Worm (Caenorhabditis elegans): ENCODE results near the gene str-66.

The str-66 gene

DNA sequence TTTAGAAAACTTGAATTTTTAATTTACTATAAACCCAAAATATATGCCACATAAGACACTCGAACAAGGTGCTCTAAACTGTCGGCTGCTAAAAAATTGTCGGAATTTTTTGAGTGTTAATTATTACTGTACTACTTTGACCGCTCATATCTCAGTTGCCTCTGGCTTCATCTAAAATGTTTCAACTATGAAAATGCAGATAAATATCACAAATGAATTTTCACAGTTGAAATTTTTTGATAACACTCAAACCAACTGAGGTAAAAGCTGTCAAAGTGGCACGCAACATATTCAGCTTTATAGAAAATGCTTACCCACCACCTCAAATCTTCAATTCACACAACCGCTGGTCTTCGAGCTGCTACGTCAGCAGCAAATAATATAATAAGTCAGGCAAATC lies 15.3 kb downstream of the str-66 start, which contains the start of gene acs-21:
Gene acs-21 (plus strand): TSS at position 301 of the 400 bp plus-strand sequence.
- TF ChIP-seq C38D4.7 (GFP tag; optimal IDR thresholded peaks at IDR 0.05) (no peak), ets-4 (tag; optimal IDR thresholded peaks at IDR 0.05) (no peak), ceh-24 (tag; optimal IDR thresholded peaks at IDR 0.05) (no peak), ceh-45 (GFP tag; IDR thresholded peaks at IDR 0.05) (no peak), ceh-48 (tag; optimal IDR thresholded peaks at IDR 0.05) (no peak), madf-2 (tag; optimal IDR thresholded peaks at IDR 0.05) (no peak), F13H6.1 (tag; optimal IDR thresholded peaks at IDR 0.05) (no peak), ahr-1 (tag; optimal IDR thresholded peaks at IDR 0.05) (no peak), rnt-1 (tag; optimal IDR thresholded peaks at IDR 0.05) (no peak), unc-3 (GFP tag; conservative IDR thresholded peaks at IDR 0.05) (no peak), unc-3 (tag; optimal IDR thresholded peaks at IDR 0.05) (no peak), nfya-1 (tag; optimal IDR thresholded peaks at IDR 0.05) (no peak)

DNA sequence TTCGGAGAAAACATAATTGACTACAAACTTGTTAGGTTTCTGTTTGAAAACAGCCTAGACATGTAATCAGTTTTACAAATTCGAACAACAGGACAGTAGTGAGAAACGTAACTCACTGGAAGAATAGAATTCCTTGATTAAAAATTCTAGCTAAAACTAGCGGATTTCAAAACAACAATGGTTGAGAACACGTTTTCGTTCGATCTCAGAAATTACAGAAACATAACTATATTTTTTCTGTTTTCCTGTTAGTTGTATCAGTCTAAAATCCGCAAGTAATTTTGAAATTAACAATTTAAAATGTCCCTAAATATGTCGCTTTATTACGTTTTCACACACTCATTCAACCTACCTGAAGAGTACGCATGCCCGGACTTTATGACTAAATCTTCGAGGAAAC lies 17.8 kb downstream of the str-66 start, which contains the start of gene srt-8:
Gene srt-8 (plus strand): TSS at position 301 of the 400 bp plus-strand sequence.
- TF ChIP-seq ets-4 (tag; optimal IDR thresholded peaks at IDR 0.05) (no peak), odd-2 (tag; optimal IDR thresholded peaks at IDR 0.05) (no peak), K09A11.1 (tag; optimal IDR thresholded peaks at IDR 0.05; ENCODE audit: insufficient read depth) (no peak), fax-1 (tag; optimal IDR thresholded peaks at IDR 0.05) (no peak), nhr-11 (tag; optimal IDR thresholded peaks at IDR 0.05) (no peak), pha-4 (tag; optimal IDR thresholded peaks at IDR 0.05) (no peak), fkh-6 (tag; optimal IDR thresholded peaks at IDR 0.05) (no peak), dve-1 (tag; optimal IDR thresholded peaks at IDR 0.05) (no peak), nfya-1 (tag; optimal IDR thresholded peaks at IDR 0.05) (no peak), pros-1 (tag; optimal IDR thresholded peaks at IDR 0.05) (no peak), ceh-18 (tag; optimal IDR thresholded peaks at IDR 0.05) (no peak), ceh-6 (GFP tag; optimal IDR thresholded peaks at IDR 0.05) (no peak), ceh-34 (tag; optimal IDR thresholded peaks at IDR 0.05) (no peak), elt-2 (tag; optimal IDR thresholded peaks at IDR 0.05) (no peak), ahr-1 (tag; optimal IDR thresholded peaks at IDR 0.05) (no peak), ref-2 (tag; optimal IDR thresholded peaks at IDR 0.05) (no peak), sox-2 (GFP tag; IDR thresholded peaks at IDR 0.05) (no peak), C08G9.2 (tag; optimal IDR thresholded peaks at IDR 0.05) (no peak), ceh-2 (tag; optimal IDR thresholded peaks at IDR 0.05) (no peak)

DNA sequence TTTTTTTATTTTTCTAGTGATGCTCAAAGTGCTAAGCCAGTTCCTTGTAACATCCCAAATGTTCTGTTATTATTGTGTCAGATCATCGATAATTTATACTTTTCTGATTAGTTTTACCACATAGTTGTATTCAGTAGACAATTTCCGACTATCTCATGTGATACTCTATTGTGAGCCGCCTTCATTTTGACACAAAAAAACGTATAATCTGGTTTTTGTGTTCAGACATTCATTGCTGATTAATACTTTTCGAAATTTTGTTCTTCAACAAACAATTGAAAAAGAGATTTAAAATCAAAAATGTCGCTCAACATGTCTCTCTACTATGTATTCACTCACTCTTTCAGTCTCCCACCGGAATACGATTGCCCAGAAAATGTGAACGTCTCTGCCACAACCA lies 22.6 kb downstream of the str-66 start, which contains the start of gene srt-7:
Gene srt-7 (plus strand): TSS at position 301 of the 400 bp plus-strand sequence.
- no peak for TF ChIP-seq mec-3 (tag; optimal IDR thresholded peaks at IDR 0.05; ENCODE audit: borderline replicate concordance)
- no peak for TF ChIP-seq pqm-1 (tag; optimal IDR thresholded peaks at IDR 0.05)
- TF ChIP-seq ahr-1 (tag; optimal IDR thresholded peaks at IDR 0.05): no peak
- TF ChIP-seq fax-1 (tag; optimal IDR thresholded peaks at IDR 0.05): no peak
- no peak for TF ChIP-seq ceh-48 (tag; optimal IDR thresholded peaks at IDR 0.05)

DNA sequence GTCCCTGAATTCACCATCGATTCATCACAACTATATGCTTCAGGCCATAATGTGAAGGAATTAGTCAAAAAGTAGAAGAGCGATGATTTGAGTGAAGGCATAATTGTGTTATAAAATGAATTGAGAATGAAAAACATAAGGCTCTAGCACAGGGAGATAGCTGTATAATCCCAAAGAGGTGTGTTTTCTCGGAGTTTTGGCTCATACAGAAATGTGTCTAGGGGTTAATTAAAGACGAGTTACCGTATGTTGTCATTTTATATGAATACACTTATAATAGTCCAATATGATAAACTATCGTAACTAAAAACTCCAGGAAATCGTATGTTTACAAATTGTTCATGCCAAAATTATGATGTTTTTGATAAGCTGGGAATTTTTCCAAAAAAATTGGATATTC lies 23.2 kb downstream of the str-66 start, which contains the start of gene srt-5:
Gene srt-5 (minus strand): TSS at position 101 of the 400 bp plus-strand sequence.
- TF ChIP-seq ref-2 (tag; optimal IDR thresholded peaks at IDR 0.05): no peak
- TF ChIP-seq ama-1 (optimal IDR thresholded peaks at IDR 0.05): no peak
- no peak for TF ChIP-seq hlh-15 (tag; optimal IDR thresholded peaks at IDR 0.05)
- TF ChIP-seq K09A11.1 (tag; optimal IDR thresholded peaks at IDR 0.05; ENCODE audit: insufficient read depth): no peak
- no peak for TF ChIP-seq unc-86 (tag; optimal IDR thresholded peaks at IDR 0.05)
- no peak for TF ChIP-seq elt-4 (tag; optimal IDR thresholded peaks at IDR 0.05)
- no peak for TF ChIP-seq syd-9 (tag; optimal IDR thresholded peaks at IDR 0.05)
- no peak for TF ChIP-seq ttx-3 (tag; optimal IDR thresholded peaks at IDR 0.05)
- TF ChIP-seq ceh-45 (GFP tag; IDR thresholded peaks at IDR 0.05): no peak
- no peak for TF ChIP-seq mec-3 (tag; optimal IDR thresholded peaks at IDR 0.05; ENCODE audit: borderline replicate concordance)
- no peak for TF ChIP-seq pag-3 (tag; optimal IDR thresholded peaks at IDR 0.05; ENCODE audit: borderline replicate concordance)
- no peak for TF ChIP-seq lin-11 (tag; optimal IDR thresholded peaks at IDR 0.05)
- no peak for TF ChIP-seq pha-4 (tag; optimal IDR thresholded peaks at IDR 0.05)

Data from whole organism, late embryonic.